Fruit fly (Drosophila melanogaster): Measurements from ENCODE around the gene ssp2.

ssp2 gene

DNA sequence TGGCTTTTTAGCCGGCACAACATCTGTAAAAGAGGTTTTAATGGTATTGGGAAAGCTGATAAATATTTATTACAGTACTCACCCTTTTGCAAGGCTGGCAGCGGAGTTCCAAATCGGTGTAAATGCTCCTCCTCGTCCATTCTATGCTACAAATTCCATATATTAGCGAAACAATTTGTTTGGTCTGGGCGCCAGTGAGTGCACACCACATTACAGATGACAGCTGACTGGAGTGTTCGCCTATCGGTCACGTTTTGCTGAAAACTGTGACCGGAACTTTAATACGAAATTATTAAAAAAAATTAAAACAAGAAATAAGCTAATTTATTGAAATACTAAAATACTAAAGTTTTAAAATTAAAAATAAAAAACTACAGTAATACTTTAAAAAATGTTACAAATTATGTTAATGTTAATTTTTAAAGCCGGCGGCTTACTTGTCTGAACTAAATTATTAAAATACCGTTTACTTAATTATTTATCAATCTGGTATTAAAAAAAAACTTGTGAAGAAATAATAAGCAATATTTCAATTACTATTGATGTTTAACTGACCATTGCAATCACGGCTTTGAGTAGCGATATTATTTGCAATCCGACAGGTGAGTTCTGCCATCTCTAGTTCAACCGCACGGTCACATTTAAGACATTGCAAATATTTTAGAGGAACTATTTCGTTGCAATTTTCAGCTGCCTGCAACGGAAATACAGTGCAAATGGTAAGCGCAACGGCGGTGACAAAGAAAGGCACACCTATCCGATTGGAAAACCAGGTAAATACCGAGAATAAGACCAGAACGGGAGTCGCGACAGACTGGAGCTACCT is 36.0 kb upstream of the ssp2 start, which contains the start of the genes CG8833 and DCTN1-p150:
CG8833 (minus strand) TSS at position 232 of the 826 bp plus-strand sequence.
DCTN1-p150 (plus strand) TSS at position 619 of the 826 bp plus-strand sequence.
- TF ChIP-seq CG30020 (tag; optimal IDR thresholded peaks at IDR 0.05) = peak; percentile 43
- TF ChIP-seq Nf-YB (GFP tag; optimal IDR thresholded peaks at IDR 0.05) = peak; percentile 29
- no peak for TF ChIP-seq pros (GFP tag; optimal IDR thresholded peaks at IDR 0.05)
- TF ChIP-seq dm (GFP tag; optimal IDR thresholded peaks at IDR 0.05) = no peak
- TF ChIP-seq CG10209 (GFP tag; optimal IDR thresholded peaks at IDR 0.05) = no peak
- TF ChIP-seq CG10431 (GFP tag; optimal IDR thresholded peaks at IDR 0.05) = no peak
- TF ChIP-seq Mes4 (GFP tag; optimal IDR thresholded peaks at IDR 0.05) = no peak
- TF ChIP-seq Rx (GFP tag; IDR thresholded peaks at IDR 0.05) = no peak
- peak; percentile 39 for TF ChIP-seq pzg (GFP tag; optimal IDR thresholded peaks at IDR 0.05)
- TF ChIP-seq Drgx (GFP tag; IDR thresholded peaks at IDR 0.05) = no peak
- TF ChIP-seq Dref (GFP tag; IDR thresholded peaks at IDR 0.05) = peak; percentile 35; the same call in 1 of the 2 replicates
- 0 out of 2 replicates have a peak, but pooled peaks have one; percentile 29 for TF ChIP-seq Atf6 (GFP tag; IDR thresholded peaks at IDR 0.05)
- peak; percentile 25 for TF ChIP-seq kay (GFP tag; optimal IDR thresholded peaks at IDR 0.05)
- no peak for TF ChIP-seq D19B (GFP tag; optimal IDR thresholded peaks at IDR 0.05)
- no peak for TF ChIP-seq ATbp (GFP tag; optimal IDR thresholded peaks at IDR 0.05)
- TF ChIP-seq Dad (GFP tag; optimal IDR thresholded peaks at IDR 0.05) = no peak
- TF ChIP-seq Dip2 (GFP tag; IDR thresholded peaks at IDR 0.05) = no peak
- no peak for TF ChIP-seq Tbp (GFP tag; optimal IDR thresholded peaks at IDR 0.05)
- TF ChIP-seq MTF-1 (GFP tag; optimal IDR thresholded peaks at IDR 0.05; ENCODE audit: borderline replicate concordance) = no peak
- TF ChIP-seq sens-2 (GFP tag; IDR thresholded peaks at IDR 0.05) = no peak
- peak; percentile 55 for TF ChIP-seq CG2116 (GFP tag; optimal IDR thresholded peaks at IDR 0.05)
- TF ChIP-seq CG12104 (GFP tag; optimal IDR thresholded peaks at IDR 0.05) = peak; percentile 4
- no peak for TF ChIP-seq eve (GFP tag; optimal IDR thresholded peaks at IDR 0.05)
- no peak for TF ChIP-seq Ravus (GFP tag; IDR thresholded peaks at IDR 0.05)
- peak; percentile 33 for TF ChIP-seq bab2 (GFP tag; optimal IDR thresholded peaks at IDR 0.05)
- TF ChIP-seq corto (GFP tag; optimal IDR thresholded peaks at IDR 0.05) = no peak
- TF ChIP-seq ham (GFP tag; IDR thresholded peaks at IDR 0.05) = no peak
- no peak for TF ChIP-seq sna (GFP tag; IDR thresholded peaks at IDR 0.05; ENCODE audit: partially characterized antibody)
- peak; percentile 18 for TF ChIP-seq CG9876 (GFP tag; optimal IDR thresholded peaks at IDR 0.05)
- peak; percentile 48 for TF ChIP-seq lmd (GFP tag; IDR thresholded peaks at IDR 0.05)
- no peak for TF ChIP-seq ttk (GFP tag; IDR thresholded peaks at IDR 0.05)
- peak; percentile 2 for TF ChIP-seq CG9437 (GFP tag; optimal IDR thresholded peaks at IDR 0.05)
- no peak for TF ChIP-seq CG31388 (GFP tag; optimal IDR thresholded peaks at IDR 0.05)
- peak; percentile 59 for TF ChIP-seq CG2712 (tag; optimal IDR thresholded peaks at IDR 0.05)
- TF ChIP-seq NC2β (GFP tag; optimal IDR thresholded peaks at IDR 0.05) = no peak
- TF ChIP-seq CG6765 (GFP tag; optimal IDR thresholded peaks at IDR 0.05) = no peak
- no peak for TF ChIP-seq jing (GFP tag; optimal IDR thresholded peaks at IDR 0.05)
- TF ChIP-seq HmgZ (tag; optimal IDR thresholded peaks at IDR 0.05) = peak; percentile 27
- no peak for TF ChIP-seq lov (optimal IDR thresholded peaks at IDR 0.05)
- no peak for TF ChIP-seq lov (GFP tag; IDR thresholded peaks at IDR 0.05)
- TF ChIP-seq CG10267 (tag; optimal IDR thresholded peaks at IDR 0.05) = peak; percentile 46
- peak; percentile 14 for TF ChIP-seq gsb-n (tag; optimal IDR thresholded peaks at IDR 0.05)
- TF ChIP-seq crol (GFP tag; IDR thresholded peaks at IDR 0.05) = no peak
- no peak for TF ChIP-seq CG1647 (GFP tag; optimal IDR thresholded peaks at IDR 0.05)
- TF ChIP-seq C15 (GFP tag; IDR thresholded peaks at IDR 0.05) = no peak
- peak; percentile 36 for TF ChIP-seq CG17385 (GFP tag; optimal IDR thresholded peaks at IDR 0.05)
- TF ChIP-seq gcm (GFP tag; optimal IDR thresholded peaks at IDR 0.05) = no peak
- TF ChIP-seq CG5953 (GFP tag; IDR thresholded peaks at IDR 0.05) = no peak
- TF ChIP-seq fd64A (GFP tag; optimal IDR thresholded peaks at IDR 0.05) = no peak
- no peak for TF ChIP-seq Side (GFP tag; optimal IDR thresholded peaks at IDR 0.05)
- peak; percentile 69 for TF ChIP-seq Rfx (GFP tag; IDR thresholded peaks at IDR 0.05)
